Fruit fly (Drosophila melanogaster) whole organism, embryonic: ENCODE results near the gene CG32052.

ENCODE experiments used
- Atf-2 ChIP-seq: fragments of 200-800 bp; sonication (Bioruptor generic); optimal IDR thresholded peaks from 2 replicates; lab custom pipeline; 2016; ENCODE audit warnings: missing biosample characterization, missing genetic modification characterization
- Bdp1 ChIP-seq: fragments of 200-800 bp; sonication (Bioruptor generic); optimal IDR thresholded peaks from 3 replicates; lab custom pipeline; 2016; ENCODE audit warnings: missing biosample characterization, missing genetic modification characterization
- Blimp-1 ChIP-seq: fragments of 200-800 bp; sonication (Bioruptor generic); optimal IDR thresholded peaks from 3 replicates; lab custom pipeline; 2018; ENCODE audit warnings: missing biosample characterization, missing genetic modification characterization, mild to moderate bottlenecking, moderate library complexity, missing genetic modification reagents
- CG10565 ChIP-seq: fragments of 200-800 bp; sonication (Bioruptor generic); optimal IDR thresholded peaks from 3 replicates; lab custom pipeline; 2016; ENCODE audit warnings: missing biosample characterization, mild to moderate bottlenecking, missing genetic modification characterization
- CG11456 ChIP-seq: fragments of 200-800 bp; sonication (Bioruptor generic); IDR thresholded peaks from 3 replicates; pipeline ENCODE4 v1.3.6; 2022; ENCODE audit warnings: missing biosample characterization, missing genetic modification characterization
- CG11560 ChIP-seq: fragments of 200-800 bp; sonication (Bioruptor generic); IDR thresholded peaks from 3 replicates; pipeline ENCODE4 v1.3.6; 2022; ENCODE audit warnings: missing biosample characterization, missing genetic modification characterization
- CG12155 ChIP-seq: fragments of 200-800 bp; sonication (Bioruptor generic); optimal IDR thresholded peaks from 3 replicates; lab custom pipeline; 2016; ENCODE audit warnings: missing biosample characterization, missing genetic modification characterization
- CG12659 ChIP-seq: fragments of 200-800 bp; sonication (Bioruptor generic); optimal IDR thresholded peaks from 3 replicates; lab custom pipeline; 2017; ENCODE audit warnings: mild to moderate bottlenecking, missing biosample characterization, missing genetic modification reagents, missing genetic modification characterization
- CG15011 ChIP-seq: fragments of 200-800 bp; sonication (Bioruptor generic); optimal IDR thresholded peaks from 3 replicates; lab custom pipeline; 2018; ENCODE audit warnings: missing biosample characterization, mild to moderate bottlenecking, missing genetic modification characterization
- CG15073 ChIP-seq: fragments of 200-800 bp; sonication (Bioruptor generic); optimal IDR thresholded peaks from 2 replicates; lab custom pipeline; 2016; ENCODE audit warnings: missing biosample characterization, missing genetic modification characterization
- CG16863 ChIP-seq: fragments of 200-800 bp; sonication (Bioruptor generic); optimal IDR thresholded peaks from 3 replicates; lab custom pipeline; 2016; ENCODE audit warnings: missing biosample characterization, missing genetic modification characterization
- CG3163 ChIP-seq: fragments of 200-800 bp; sonication (Bioruptor generic); optimal IDR thresholded peaks from 3 replicates; lab custom pipeline; 2016; ENCODE audit warnings: missing biosample characterization, missing genetic modification characterization
- CG3407 ChIP-seq: fragments of 200-800 bp; sonication (Bioruptor generic); optimal IDR thresholded peaks from 2 replicates; lab custom pipeline; 2018; ENCODE audit warnings: missing biosample characterization, mild to moderate bottlenecking, missing genetic modification characterization
- CG3726 ChIP-seq: fragments of 200-800 bp; sonication (Bioruptor generic); IDR thresholded peaks from 3 replicates; pipeline ENCODE4, ENCODE4 v1.3.6; 2022; ENCODE audit warnings: missing biosample characterization, missing genetic modification characterization
- CG3995 ChIP-seq: fragments of 200-800 bp; sonication (Bioruptor generic); optimal IDR thresholded peaks from 3 replicates; lab custom pipeline; 2016; ENCODE audit warnings: missing biosample characterization, missing genetic modification characterization
- CG4820 ChIP-seq: fragments of 200-800 bp; sonication (Bioruptor generic); optimal IDR thresholded peaks from 3 replicates; lab custom pipeline; 2016; ENCODE audit warnings: missing biosample characterization, missing genetic modification characterization
- CG6654 ChIP-seq: fragments of 200-800 bp; sonication (Bioruptor generic); optimal IDR thresholded peaks from 2 replicates; lab custom pipeline; 2017; ENCODE audit warnings: missing biosample characterization, mild to moderate bottlenecking, missing genetic modification characterization
- CG6765 ChIP-seq: fragments of 200-800 bp; sonication (Bioruptor generic); optimal IDR thresholded peaks from 3 replicates; lab custom pipeline; 2017; ENCODE audit warnings: missing biosample characterization, mild to moderate bottlenecking, missing genetic modification characterization
- CG7987 ChIP-seq: fragments of 200-800 bp; sonication (Bioruptor generic); optimal IDR thresholded peaks from 2 replicates; lab custom pipeline; 2018; ENCODE audit warnings: missing biosample characterization, mild to moderate bottlenecking, missing genetic modification characterization, moderate library complexity
- D ChIP-seq, 2 experiments: fragments of 200-800 bp in 1 of 2; fragments of >200 bp in 1 of 2; sonication (Bioruptor generic) in 1 of 2; optimal IDR thresholded peaks; 2 replicates in 1 of 2; 3 replicates in 1 of 2; lab custom pipeline; 2017; ENCODE audit warnings: mild to moderate bottlenecking in 1 of 2, missing biosample characterization in 1 of 2, missing genetic modification characterization in 1 of 2, missing genetic modification reagents in 1 of 2
- Dbx ChIP-seq: fragments of 200-800 bp; sonication (Bioruptor generic); IDR thresholded peaks from 3 replicates; pipeline ENCODE4 v1.3.6; 2022; ENCODE audit warnings: missing biosample characterization, missing genetic modification characterization
- Eip74EF ChIP-seq, 2 experiments: fragments of 200-800 bp in 1 of 2; fragments of >200 bp in 1 of 2; sonication (Bioruptor generic) in 1 of 2; optimal IDR thresholded peaks; 2 replicates each; lab custom pipeline; 2017 to 2019; ENCODE audit warnings: missing biosample characterization in 2 of 2, missing genetic modification characterization in 2 of 2, mild to moderate bottlenecking in 1 of 2, moderate library complexity in 1 of 2
- Fer3 ChIP-seq: fragments of 200-800 bp; sonication (Bioruptor generic); optimal IDR thresholded peaks from 2 replicates; lab custom pipeline; 2018; ENCODE audit warnings: missing biosample characterization, mild to moderate bottlenecking, missing genetic modification characterization, moderate library complexity
- Hsf ChIP-seq: fragments of 200-800 bp; sonication (Bioruptor generic); optimal IDR thresholded peaks from 3 replicates; lab custom pipeline; 2016; ENCODE audit warnings: missing biosample characterization, missing genetic modification characterization
- MTF-1 ChIP-seq: fragments of 200-800 bp; sonication (Bioruptor generic); optimal IDR thresholded peaks from 2 replicates; lab custom pipeline; 2018; ENCODE audit warnings: missing biosample characterization, mild to moderate bottlenecking, missing genetic modification characterization, borderline replicate concordance
- Neu2 ChIP-seq: fragments of 200-800 bp; sonication (Bioruptor generic); optimal IDR thresholded peaks from 3 replicates; lab custom pipeline; 2016; ENCODE audit warnings: missing biosample characterization, missing genetic modification characterization, borderline replicate concordance
- Scr ChIP-seq: fragments of 200-800 bp; sonication (Bioruptor generic); IDR thresholded peaks from 2 replicates; pipeline ENCODE4 v1.3.6; 2022; ENCODE audit warnings: missing biosample characterization, missing genetic modification characterization; ENCODE audit not compliant: partially characterized antibody
- Trl ChIP-seq, 3 experiments: fragments of >200 bp in 2 of 3; fragments of 200-800 bp in 1 of 3; sonication (Bioruptor generic) in 1 of 3; optimal IDR thresholded peaks; 2 replicates in 1 of 3; 3 replicates in 2 of 3; lab custom pipeline; 2016 to 2017; ENCODE audit warnings: missing biosample characterization in 1 of 3, missing genetic modification characterization in 1 of 3
- aop ChIP-seq: fragments of 200-800 bp; sonication (Bioruptor generic); IDR thresholded peaks from 2 replicates; pipeline ENCODE4 v1.3.6; 2022; ENCODE audit warnings: missing biosample characterization, missing genetic modification characterization
- bbx ChIP-seq: fragments of 200-800 bp; sonication (Bioruptor generic); IDR thresholded peaks from 2 replicates; pipeline ENCODE4 v1.3.6; 2022; ENCODE audit warnings: missing biosample characterization, missing genetic modification characterization; ENCODE audit not compliant: partially characterized antibody
- cas ChIP-seq: fragments of 200-800 bp; sonication (Bioruptor generic); IDR thresholded peaks from 2 replicates; pipeline ENCODE4 v1.3.6; 2022; ENCODE audit warnings: missing biosample characterization, missing genetic modification characterization
- chinmo ChIP-seq: fragments of 200-800 bp; sonication (Bioruptor generic); IDR thresholded peaks from 4 replicates; pipeline ENCODE4 v1.3.6; 2022; ENCODE audit warnings: missing biosample characterization, missing genetic modification characterization; ENCODE audit not compliant: partially characterized antibody
- dmrt11E ChIP-seq: fragments of 200-800 bp; sonication (Bioruptor generic); optimal IDR thresholded peaks from 3 replicates; lab custom pipeline; 2018; ENCODE audit warnings: missing biosample characterization, mild to moderate bottlenecking, missing genetic modification characterization, moderate library complexity
- fd64A ChIP-seq: fragments of 200-800 bp; sonication (Bioruptor generic); optimal IDR thresholded peaks from 3 replicates; lab custom pipeline; 2018; ENCODE audit warnings: missing biosample characterization, mild to moderate bottlenecking, missing genetic modification characterization
- fru ChIP-seq: fragments of >200 bp; optimal IDR thresholded peaks from 2 replicates; lab custom pipeline; 2017
- grn ChIP-seq: fragments of 200-800 bp; sonication (Bioruptor generic); optimal IDR thresholded peaks from 3 replicates; lab custom pipeline; 2017; ENCODE audit warnings: missing biosample characterization, missing genetic modification characterization
- gro ChIP-seq: fragments of 200-800 bp; sonication (Bioruptor generic); optimal IDR thresholded peaks from 2 replicates; lab custom pipeline; 2016; ENCODE audit warnings: missing biosample characterization, missing genetic modification characterization
- insv ChIP-seq, 2 experiments: fragments of 200-800 bp; sonication (Bioruptor generic); optimal IDR thresholded peaks; 3 replicates each; lab custom pipeline; 2016 to 2018; ENCODE audit warnings: missing biosample characterization in 2 of 2, missing genetic modification characterization in 2 of 2
- kah ChIP-seq: fragments of 200-800 bp; sonication (Bioruptor generic); optimal IDR thresholded peaks from 2 replicates; lab custom pipeline; 2018; ENCODE audit warnings: missing biosample characterization, mild to moderate bottlenecking, missing genetic modification characterization
- ken ChIP-seq: fragments of 200-800 bp; sonication (Bioruptor generic); IDR thresholded peaks from 3 replicates; pipeline ENCODE4 v1.3.6; 2022; ENCODE audit warnings: missing biosample characterization, missing genetic modification characterization
- knrl ChIP-seq: fragments of 200-800 bp; sonication (Bioruptor generic); IDR thresholded peaks from 3 replicates; pipeline ENCODE4 v1.3.6; 2022; ENCODE audit warnings: missing biosample characterization, missing genetic modification characterization; ENCODE audit not compliant: partially characterized antibody
- nom ChIP-seq: fragments of 200-800 bp; sonication (Bioruptor generic); optimal IDR thresholded peaks from 2 replicates; lab custom pipeline; 2017; ENCODE audit warnings: missing biosample characterization, missing genetic modification characterization, mild to moderate bottlenecking, moderate library complexity, missing genetic modification reagents
- odd ChIP-seq: fragments of 200-800 bp; sonication (Bioruptor generic); optimal IDR thresholded peaks from 2 replicates; lab custom pipeline; 2017; ENCODE audit warnings: missing biosample characterization, mild to moderate bottlenecking, missing genetic modification characterization
- onecut ChIP-seq: fragments of 200-800 bp; sonication (Bioruptor generic); IDR thresholded peaks from 2 replicates; pipeline ENCODE4 v1.3.6; 2022; ENCODE audit warnings: missing biosample characterization, missing genetic modification characterization
- row ChIP-seq: fragments of 200-800 bp; sonication (Bioruptor generic); IDR thresholded peaks from 3 replicates; pipeline ENCODE4 v1.3.6; 2022; ENCODE audit warnings: missing biosample characterization, missing genetic modification characterization
- tin ChIP-seq: fragments of 200-800 bp; sonication (Bioruptor generic); optimal IDR thresholded peaks from 3 replicates; lab custom pipeline; 2016; ENCODE audit warnings: missing biosample characterization, missing genetic modification characterization
- ttk ChIP-seq: fragments of 200-800 bp; sonication (Bioruptor generic); IDR thresholded peaks from 2 replicates; pipeline ENCODE4 v2.1.2; 2022; ENCODE audit warnings: missing biosample characterization, missing genetic modification characterization
- unc-4 ChIP-seq: fragments of 200-800 bp; sonication (Bioruptor generic); IDR thresholded peaks from 2 replicates; pipeline ENCODE4 v1.3.6; 2022; ENCODE audit warnings: missing biosample characterization, missing genetic modification characterization; ENCODE audit not compliant: partially characterized antibody
- zfh2 ChIP-seq: fragments of 200-800 bp; sonication (Bioruptor generic); optimal IDR thresholded peaks from 2 replicates; lab custom pipeline; 2016; ENCODE audit warnings: missing biosample characterization, missing genetic modification characterization

Gene CG32052

DNA sequence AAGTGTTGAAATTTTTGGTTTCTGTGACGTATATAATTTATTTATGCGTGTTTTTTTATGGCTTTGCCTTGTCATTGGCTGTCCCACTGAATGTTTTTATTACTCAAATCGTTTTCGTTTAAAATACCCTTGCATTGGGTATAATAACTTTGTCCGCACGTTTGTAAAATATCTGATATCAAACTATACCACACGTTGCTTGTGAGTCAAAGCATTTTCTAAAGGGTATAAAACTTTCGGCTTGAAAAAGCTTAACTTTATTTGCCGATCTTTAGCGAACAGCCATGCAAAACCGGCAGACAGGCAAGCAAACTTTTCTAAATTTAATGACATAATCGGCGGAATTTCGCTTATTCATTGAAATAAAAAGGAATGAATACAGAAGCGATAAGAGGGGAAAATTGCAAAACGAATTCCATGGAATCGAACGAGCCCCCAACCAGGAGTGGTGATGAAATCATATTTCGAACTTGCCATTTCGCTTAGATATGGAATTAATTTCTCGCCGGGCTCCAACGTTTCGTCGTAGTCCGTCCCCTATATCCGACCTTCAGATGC, 60.7 kb downstream of the CG32052 start (continued):
- peak; percentile 33 for TF ChIP-seq tin (GFP tag; lab: Kevin White, UChicago)
- peak; percentile 48 for TF ChIP-seq ttk
- TF ChIP-seq unc-4, result no peak
- no peak for TF ChIP-seq CG4820 (GFP tag; lab: Kevin White, UChicago)
- TF ChIP-seq Trl (optimal IDR thresholded peaks at IDR 0.05; lab: Kevin White, UChicago), result no peak
- TF ChIP-seq Trl (GFP tag; optimal IDR thresholded peaks at IDR 0.05; lab: Kevin White, UChicago), result no peak
- TF ChIP-seq insv (GFP tag; optimal IDR thresholded peaks at IDR 0.05; lab: Kevin White, UChicago), result no peak
- TF ChIP-seq kah, result no peak
- TF ChIP-seq fd64A (GFP tag; lab: Kevin White, UChicago), result no peak
- peak; percentile 85 for TF ChIP-seq gro (GFP tag; lab: Kevin White, UChicago)
- no peak for TF ChIP-seq cas (GFP tag; lab: Robert Waterston, UW)
- TF ChIP-seq CG16863 (GFP tag; lab: Kevin White, UChicago), result peak; percentile 24
- peak; percentile 58; the same call in 1 of the 3 replicates for TF ChIP-seq CG11456
- TF ChIP-seq CG15073 (GFP tag; lab: Kevin White, UChicago), result no peak
- no peak for TF ChIP-seq ken (GFP tag; lab: Robert Waterston, UW)
- TF ChIP-seq CG15011 (GFP tag; lab: Kevin White, UChicago), result peak; percentile 13
- TF ChIP-seq D (optimal IDR thresholded peaks at IDR 0.05; lab: Kevin White, UChicago), result no peak
- no peak for TF ChIP-seq D (GFP tag; optimal IDR thresholded peaks at IDR 0.05; lab: Kevin White, UChicago)
- no peak for TF ChIP-seq CG3163
- TF ChIP-seq CG11560, result no peak
- peak; percentile 79 for TF ChIP-seq row (GFP tag; lab: Robert Waterston, UW)
- no peak for TF ChIP-seq Scr (GFP tag; lab: Robert Waterston, UW)
- TF ChIP-seq CG6765 (GFP tag; lab: Kevin White, UChicago), result no peak
- no peak for TF ChIP-seq fru
- peak; percentile 55 for TF ChIP-seq CG12659
- TF ChIP-seq chinmo (GFP tag; lab: Robert Waterston, UW), result no peak
- no peak for TF ChIP-seq knrl (GFP tag; lab: Robert Waterston, UW)
- peak; percentile 29 for TF ChIP-seq Hsf
- no peak for TF ChIP-seq grn (GFP tag; lab: Kevin White, UChicago)
- no peak for TF ChIP-seq CG3726
- no peak for TF ChIP-seq CG10565 (GFP tag; lab: Kevin White, UChicago)
- peak; percentile 34 for TF ChIP-seq Blimp-1 (GFP tag; lab: Kevin White, UChicago)
- no peak for TF ChIP-seq nom
- TF ChIP-seq CG12155 (GFP tag; lab: Kevin White, UChicago), result peak; percentile 50
- TF ChIP-seq MTF-1 (GFP tag; lab: Kevin White, UChicago), result no peak
- no peak for TF ChIP-seq aop (GFP tag; lab: Robert Waterston, UW)
- TF ChIP-seq Fer3 (tag; lab: Kevin White, UChicago), result peak; percentile 73
- no peak for TF ChIP-seq Eip74EF (GFP tag; optimal IDR thresholded peaks at IDR 0.05; lab: Kevin White, UChicago)
- no peak for TF ChIP-seq CG6654
- TF ChIP-seq zfh2 (GFP tag; lab: Kevin White, UChicago), result peak; percentile 54
- no peak for TF ChIP-seq Neu2 (GFP tag; lab: Kevin White, UChicago)
- TF ChIP-seq CG7987 (GFP tag; lab: Kevin White, UChicago), result peak; percentile 19
- TF ChIP-seq Bdp1 (GFP tag; lab: Kevin White, UChicago), result no peak
- no peak for TF ChIP-seq dmrt11E (tag; lab: Kevin White, UChicago)
- TF ChIP-seq odd (GFP tag; lab: Kevin White, UChicago), result no peak
- peak; percentile 18 for TF ChIP-seq CG3995 (GFP tag; lab: Kevin White, UChicago)
- no peak for TF ChIP-seq CG3407 (GFP tag; lab: Kevin White, UChicago)
- TF ChIP-seq Dbx (GFP tag; lab: Robert Waterston, UW), result peak; percentile 66; the same call in 2 of the 3 replicates
- TF ChIP-seq bbx (GFP tag; lab: Robert Waterston, UW), result no peak
- TF ChIP-seq onecut (GFP tag; lab: Robert Waterston, UW), result peak; percentile 29; the same call in 1 of the 2 replicates
- no peak for TF ChIP-seq Atf-2
